Worm (Caenorhabditis elegans): ENCODE measurements around the gene rmd-6.
"Not testable (repeated sequence)": the region's sequence is repeated elsewhere in the genome, so short reads cannot be mapped to it uniquely, and the experiment has no call there.

Gene rmd-6

DNA sequence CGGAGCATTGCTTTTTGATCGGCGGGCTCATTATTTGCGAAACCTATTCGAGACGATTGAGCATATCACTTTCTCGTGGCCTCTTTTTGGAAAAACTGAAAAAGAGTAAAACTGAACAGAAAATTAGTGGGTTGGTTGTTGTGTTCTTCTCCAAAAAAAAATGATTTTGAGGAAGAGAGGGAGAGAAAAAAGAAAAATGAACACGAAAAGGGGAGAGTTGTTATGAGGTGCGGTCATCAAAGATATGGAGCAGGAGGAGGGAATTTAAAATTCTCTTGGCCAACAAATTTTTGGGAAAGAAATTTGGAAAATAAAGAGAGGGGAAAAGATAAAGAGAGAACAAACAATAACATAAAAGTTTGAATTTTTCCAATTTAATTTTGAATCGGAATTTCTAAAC lies 23.3 kb upstream of the rmd-6 start, which contains the start of gene hot-9:
Gene hot-9 (minus strand): TSS at position 101 of the 400 bp plus-strand sequence.
- no peak for TF ChIP-seq unc-86 (tag; optimal IDR thresholded peaks at IDR 0.05)
- no peak for TF ChIP-seq hlh-8 (tag; optimal IDR thresholded peaks at IDR 0.05)
- TF ChIP-seq fkh-6 (tag; optimal IDR thresholded peaks at IDR 0.05), result no peak
- no peak for TF ChIP-seq ahr-1 (tag; optimal IDR thresholded peaks at IDR 0.05)
- TF ChIP-seq F13H6.1 (tag; optimal IDR thresholded peaks at IDR 0.05), result no peak
- TF ChIP-seq ama-1 (optimal IDR thresholded peaks at IDR 0.05), result no peak
- no peak for TF ChIP-seq tbx-2 (tag; optimal IDR thresholded peaks at IDR 0.05)
- no peak for TF ChIP-seq npax-4 (tag; optimal IDR thresholded peaks at IDR 0.05)
- no peak for TF ChIP-seq lin-11 (tag; optimal IDR thresholded peaks at IDR 0.05)
- TF ChIP-seq pax-1 (tag; optimal IDR thresholded peaks at IDR 0.05), result no peak
- TF ChIP-seq Y22D7AL.16 (tag; optimal IDR thresholded peaks at IDR 0.05), result no peak
- no peak for TF ChIP-seq pros-1 (tag; optimal IDR thresholded peaks at IDR 0.05)
- TF ChIP-seq hlh-30 (tag; optimal IDR thresholded peaks at IDR 0.05; ENCODE audit: insufficient read depth), result no peak
- no peak for TF ChIP-seq ceh-19 (GFP tag; optimal IDR thresholded peaks at IDR 0.05)

ce11 chrIV:5054297-5054696 lies 14.3 kb upstream of the rmd-6 start:
- no peak for TF ChIP-seq pqm-1 (tag; optimal IDR thresholded peaks at IDR 0.05)
- TF ChIP-seq ceh-34 (tag; optimal IDR thresholded peaks at IDR 0.05), result no peak
- TF ChIP-seq nhr-232 (tag; optimal IDR thresholded peaks at IDR 0.05), result no peak
- TF ChIP-seq unc-55 (GFP tag; optimal IDR thresholded peaks at IDR 0.05), result no peak
- no peak for TF ChIP-seq syd-9 (tag; optimal IDR thresholded peaks at IDR 0.05)
- no peak for TF ChIP-seq ceh-19 (GFP tag; optimal IDR thresholded peaks at IDR 0.05)
- no peak for TF ChIP-seq T23F11.4 (GFP tag; optimal IDR thresholded peaks at IDR 0.05)
- TF ChIP-seq che-1 (tag; optimal IDR thresholded peaks at IDR 0.05), result no peak
- TF ChIP-seq pha-4 (tag; optimal IDR thresholded peaks at IDR 0.05), result no peak
- no peak for TF ChIP-seq mec-3 (tag; optimal IDR thresholded peaks at IDR 0.05; ENCODE audit: borderline replicate concordance)
- no peak for TF ChIP-seq Y22D7AL.16 (tag; optimal IDR thresholded peaks at IDR 0.05)
- TF ChIP-seq nfya-1 (tag; optimal IDR thresholded peaks at IDR 0.05), result no peak
- TF ChIP-seq fkh-6 (tag; optimal IDR thresholded peaks at IDR 0.05), result no peak
- TF ChIP-seq hlh-15 (tag; optimal IDR thresholded peaks at IDR 0.05), result no peak
- TF ChIP-seq dmd-4 (tag; optimal IDR thresholded peaks at IDR 0.05; ENCODE audit: borderline replicate concordance), result no peak
- no peak for TF ChIP-seq ceh-24 (tag; optimal IDR thresholded peaks at IDR 0.05)

ce11 chrIV:5055964-5056588 lies 12.6 kb upstream of the rmd-6 start, which contains the start of gene msp-55:
Gene msp-55, minus strand, starts transcription at chrIV:5056014.
- TF ChIP-seq ceh-31 (tag; optimal IDR thresholded peaks at IDR 0.05), result no peak
- TF ChIP-seq eyg-1 (tag; optimal IDR thresholded peaks at IDR 0.05), result no peak
- TF ChIP-seq sdc-2 (tag; optimal IDR thresholded peaks at IDR 0.05), result no peak

ce11 chrIV:5060984-5061383 lies 7.7 kb upstream of the rmd-6 start, which contains the start of gene C09B9.7:
Gene C09B9.7, minus strand, starts transcription at chrIV:5061084.
- no peak for TF ChIP-seq fax-1 (tag; optimal IDR thresholded peaks at IDR 0.05)

- not testable (repeated sequence) for TF ChIP-seq ceh-31, hlh-6, F13H6.1 (tag; optimal IDR thresholded peaks at IDR 0.05)
These were observed 6.4 kb upstream of the rmd-6 start, which contains the start of gene msp-57 for ce11 chrIV:5062278-5062677. Gene msp-57, plus strand, starts transcription at chrIV:5062578.

DNA sequence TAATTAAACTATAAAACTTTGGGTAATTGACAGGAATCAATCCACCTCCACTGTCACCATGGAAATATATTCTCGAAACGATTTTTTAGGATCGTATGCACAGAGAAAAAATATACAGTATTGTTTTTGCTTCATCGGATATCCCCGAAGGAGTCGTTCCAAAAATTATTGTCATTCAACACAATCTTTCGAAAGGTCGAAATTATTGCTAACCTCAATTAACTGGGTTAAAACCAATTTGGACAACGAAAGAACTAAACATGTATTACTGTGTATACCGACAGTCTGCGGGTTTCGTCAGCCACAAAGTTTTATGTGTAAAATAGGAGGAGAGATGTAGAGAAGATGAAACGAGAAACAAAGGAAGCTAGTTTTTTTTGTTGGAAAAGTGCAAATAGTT lies 5.3 kb upstream of the rmd-6 start:
- no peak for TF ChIP-seq dve-1 (tag; optimal IDR thresholded peaks at IDR 0.05)
- no peak for TF ChIP-seq hlh-6 (tag; optimal IDR thresholded peaks at IDR 0.05)
- TF ChIP-seq fkh-6 (tag; optimal IDR thresholded peaks at IDR 0.05), result no peak
- no peak for TF ChIP-seq sdc-2 (tag; optimal IDR thresholded peaks at IDR 0.05)
- no peak for TF ChIP-seq unc-3 (GFP tag; conservative IDR thresholded peaks at IDR 0.05)
- TF ChIP-seq unc-3 (tag; optimal IDR thresholded peaks at IDR 0.05), result no peak
- no peak for TF ChIP-seq pha-2 (tag; optimal IDR thresholded peaks at IDR 0.05)
- TF ChIP-seq elt-4 (tag; optimal IDR thresholded peaks at IDR 0.05), result no peak

Measured in whole organism, late embryonic.